Worm (Caenorhabditis elegans): Measurements from ENCODE around the gene K11H12.5.

K11H12.5 gene

DNA sequence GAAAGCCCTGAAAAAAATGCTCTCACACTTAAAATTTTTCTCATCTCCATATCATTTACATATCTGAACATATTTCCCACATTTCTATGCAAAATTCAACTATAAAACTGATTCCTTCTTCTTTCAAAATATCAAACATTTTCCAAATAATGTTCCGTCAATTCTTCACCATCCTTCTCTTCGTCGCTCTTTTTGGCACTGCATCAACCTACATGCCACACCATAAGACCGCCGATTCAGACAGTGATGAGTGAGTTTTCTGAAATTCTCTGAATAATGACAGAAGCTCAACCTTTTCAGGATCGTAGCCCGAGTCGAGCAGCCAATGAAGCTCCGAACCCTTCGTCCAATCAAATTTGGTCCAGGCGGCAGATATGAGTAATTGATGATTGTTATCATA, at the start of gene K11H12.5:
Gene K11H12.5, plus strand, starts transcription at position 301 of the 400 bp plus-strand sequence.
- no peak for TF ChIP-seq ceh-18 (tag; optimal IDR thresholded peaks at IDR 0.05)
- TF ChIP-seq ceh-6 (GFP tag; optimal IDR thresholded peaks at IDR 0.05) = no peak
- TF ChIP-seq elt-2 (tag; optimal IDR thresholded peaks at IDR 0.05) = no peak
- TF ChIP-seq npax-4 (tag; optimal IDR thresholded peaks at IDR 0.05) = no peak
- TF ChIP-seq pros-1 (tag; optimal IDR thresholded peaks at IDR 0.05) = no peak
- TF ChIP-seq lim-6 (tag; optimal IDR thresholded peaks at IDR 0.05) = no peak
- no peak for TF ChIP-seq syd-9 (tag; optimal IDR thresholded peaks at IDR 0.05)
- TF ChIP-seq unc-55 (GFP tag; optimal IDR thresholded peaks at IDR 0.05) = no peak
- TF ChIP-seq hlh-30 (tag; optimal IDR thresholded peaks at IDR 0.05; ENCODE audit: insufficient read depth) = no peak

- TF ChIP-seq ceh-18 (tag; optimal IDR thresholded peaks at IDR 0.05) = no peak
- TF ChIP-seq mec-3 (tag; optimal IDR thresholded peaks at IDR 0.05; ENCODE audit: borderline replicate concordance) = no peak
- no peak for TF ChIP-seq pha-2 (tag; optimal IDR thresholded peaks at IDR 0.05)
- no peak for TF ChIP-seq unc-3 (GFP tag; conservative IDR thresholded peaks at IDR 0.05)
- TF ChIP-seq unc-3 (tag; optimal IDR thresholded peaks at IDR 0.05) = no peak
- no peak for TF ChIP-seq ceh-45 (GFP tag; IDR thresholded peaks at IDR 0.05)
- TF ChIP-seq ceh-48 (tag; optimal IDR thresholded peaks at IDR 0.05) = no peak
- no peak for TF ChIP-seq tbx-7 (tag; optimal IDR thresholded peaks at IDR 0.05)
- no peak for TF ChIP-seq sox-2 (GFP tag; IDR thresholded peaks at IDR 0.05)
- no peak for TF ChIP-seq pqm-1 (tag; optimal IDR thresholded peaks at IDR 0.05)
- no peak for TF ChIP-seq zip-5 (tag; optimal IDR thresholded peaks at IDR 0.05)
- no peak for TF ChIP-seq lin-11 (tag; optimal IDR thresholded peaks at IDR 0.05)
- no peak for TF ChIP-seq hlh-8 (tag; optimal IDR thresholded peaks at IDR 0.05)
- TF ChIP-seq pat-9 (tag; optimal IDR thresholded peaks at IDR 0.05) = no peak
- TF ChIP-seq ahr-1 (tag; optimal IDR thresholded peaks at IDR 0.05) = no peak
- TF ChIP-seq ttx-3 (tag; optimal IDR thresholded peaks at IDR 0.05) = no peak
- TF ChIP-seq ceh-31 (tag; optimal IDR thresholded peaks at IDR 0.05) = no peak
- no peak for TF ChIP-seq ztf-16 (tag; optimal IDR thresholded peaks at IDR 0.05)
- no peak for TF ChIP-seq lim-6 (tag; optimal IDR thresholded peaks at IDR 0.05)
These were observed 49.1 kb upstream of the K11H12.5 start, which contains the start of gene nhr-76 for ce11 chrIV:627237-627636. TSS of gene nhr-76 (plus strand) at chrIV:627537.

- TF ChIP-seq ceh-2 (tag; optimal IDR thresholded peaks at IDR 0.05) = no peak
- no peak for TF ChIP-seq ets-4 (tag; optimal IDR thresholded peaks at IDR 0.05)
- TF ChIP-seq hlh-6 (tag; optimal IDR thresholded peaks at IDR 0.05) = no peak
- no peak for TF ChIP-seq ceh-18 (tag; optimal IDR thresholded peaks at IDR 0.05)
- TF ChIP-seq tbx-2 (tag; optimal IDR thresholded peaks at IDR 0.05) = no peak
- no peak for TF ChIP-seq ceh-6 (GFP tag; optimal IDR thresholded peaks at IDR 0.05)
- no peak for TF ChIP-seq hlh-30 (tag; optimal IDR thresholded peaks at IDR 0.05; ENCODE audit: insufficient read depth)
- TF ChIP-seq gmeb-2 (tag; optimal IDR thresholded peaks at IDR 0.05) = no peak
- no peak for TF ChIP-seq ceh-31 (tag; optimal IDR thresholded peaks at IDR 0.05)
- no peak for TF ChIP-seq ceh-48 (tag; optimal IDR thresholded peaks at IDR 0.05)
- no peak for TF ChIP-seq lin-11 (tag; optimal IDR thresholded peaks at IDR 0.05)
- TF ChIP-seq sdc-2 (tag; optimal IDR thresholded peaks at IDR 0.05) = no peak
- TF ChIP-seq ahr-1 (tag; optimal IDR thresholded peaks at IDR 0.05) = no peak
- no peak for TF ChIP-seq unc-86 (tag; optimal IDR thresholded peaks at IDR 0.05)
- TF ChIP-seq pat-9 (tag; optimal IDR thresholded peaks at IDR 0.05) = no peak
These were observed 45.8 kb upstream of the K11H12.5 start for ce11 chrIV:630598-630997.

ce11 chrIV:631869-632268, 44.5 kb upstream of the K11H12.5 start:
- TF ChIP-seq lin-11 (tag; optimal IDR thresholded peaks at IDR 0.05) (no peak), hlh-30 (tag; optimal IDR thresholded peaks at IDR 0.05; ENCODE audit: insufficient read depth) (no peak), hlh-8 (tag; optimal IDR thresholded peaks at IDR 0.05) (no peak), sox-4 (tag; optimal IDR thresholded peaks at IDR 0.05) (no peak), ceh-45 (GFP tag; IDR thresholded peaks at IDR 0.05) (no peak), ceh-22 (tag; optimal IDR thresholded peaks at IDR 0.05) (no peak), ceh-48 (tag; optimal IDR thresholded peaks at IDR 0.05) (no peak), Y22D7AL.16 (tag; optimal IDR thresholded peaks at IDR 0.05) (no peak), fax-1 (tag; optimal IDR thresholded peaks at IDR 0.05) (no peak), ztf-16 (tag; optimal IDR thresholded peaks at IDR 0.05) (no peak), dmd-4 (tag; optimal IDR thresholded peaks at IDR 0.05; ENCODE audit: borderline replicate concordance) (no peak), pros-1 (tag; optimal IDR thresholded peaks at IDR 0.05) (no peak), pha-4 (tag; optimal IDR thresholded peaks at IDR 0.05) (no peak), T23F11.4 (GFP tag; optimal IDR thresholded peaks at IDR 0.05) (no peak), elt-2 (tag; optimal IDR thresholded peaks at IDR 0.05) (no peak), C08G9.2 (tag; optimal IDR thresholded peaks at IDR 0.05) (no peak), pha-2 (tag; optimal IDR thresholded peaks at IDR 0.05) (no peak), pat-9 (tag; optimal IDR thresholded peaks at IDR 0.05) (no peak), dve-1 (tag; optimal IDR thresholded peaks at IDR 0.05) (no peak)

Measured in whole organism, late embryonic.